Worm (Caenorhabditis elegans): ENCODE results near the gene amx-3.

Gene amx-3

ce11 chrV:20903167-20904093 lies at the start of gene amx-3:
Gene amx-3, minus strand, starts transcription at chrV:20903714.
- peak; percentile 23 for TF ChIP-seq nhr-48 (tag; optimal IDR thresholded peaks at IDR 0.05)
- TF ChIP-seq T26A8.4 (GFP tag; IDR thresholded peaks at IDR 0.05): no peak
- peak in 1 of 2 experiments; percentile 16 for TF ChIP-seq mdl-1 (tag; optimal IDR thresholded peaks at IDR 0.05)
- peak; percentile 56 for TF ChIP-seq dve-1 (tag; optimal IDR thresholded peaks at IDR 0.05; ENCODE audit: insufficient read depth)
- peak; percentile 44 for TF ChIP-seq nhr-77 (tag; optimal IDR thresholded peaks at IDR 0.05)
- TF ChIP-seq mep-1 (tag; optimal IDR thresholded peaks at IDR 0.05): no peak
- TF ChIP-seq ceh-28 (tag; optimal IDR thresholded peaks at IDR 0.05): no peak
- no peak for TF ChIP-seq daf-12 (tag; optimal IDR thresholded peaks at IDR 0.05)
- TF ChIP-seq pqm-1 (tag; optimal IDR thresholded peaks at IDR 0.05): peak; percentile 80
- peak; percentile 35; the same call in 1 of the 2 replicates for TF ChIP-seq dmd-6 (GFP tag; IDR thresholded peaks at IDR 0.05)
- peak; percentile 31 for TF ChIP-seq hlh-30 (tag; optimal IDR thresholded peaks at IDR 0.05; ENCODE audit: insufficient read depth)
- peak in 1 of 2 experiments; percentile 69 for TF ChIP-seq hif-1 (tag; optimal IDR thresholded peaks at IDR 0.05)
- no peak for TF ChIP-seq ZK337.2 (GFP tag; IDR thresholded peaks at IDR 0.05)
- TF ChIP-seq daf-16 (GFP tag; optimal IDR thresholded peaks at IDR 0.05): peak in 1 of 2 experiments; percentile 16
- TF ChIP-seq daf-16 (tag; optimal IDR thresholded peaks at IDR 0.05): peak; percentile 94
- TF ChIP-seq nhr-28 (tag; optimal IDR thresholded peaks at IDR 0.05): peak; percentile 12
- TF ChIP-seq hlh-11 (tag; optimal IDR thresholded peaks at IDR 0.05): peak; percentile 25

- TF ChIP-seq unc-130 (GFP tag; optimal IDR thresholded peaks at IDR 0.05): no peak
- no peak for TF ChIP-seq gei-8 (GFP tag; optimal IDR thresholded peaks at IDR 0.05)
These were observed 16.9 kb upstream of the amx-3 start for ce11 chrV:20920390-20920789.

- TF ChIP-seq nhr-10 (tag; optimal IDR thresholded peaks at IDR 0.05) (no peak), egl-27 (tag; optimal IDR thresholded peaks at IDR 0.05) (no peak), mep-1 (tag; optimal IDR thresholded peaks at IDR 0.05) (no peak), lir-3 (tag; optimal IDR thresholded peaks at IDR 0.05) (no peak), aha-1 (tag) (peak; percentile 24), daf-19 (GFP tag; conservative IDR thresholded peaks at IDR 0.05) (no peak), ztf-7 (tag; optimal IDR thresholded peaks at IDR 0.05) (no peak), zfp-2 (tag; optimal IDR thresholded peaks at IDR 0.05) (no peak), nhr-76 (tag; optimal IDR thresholded peaks at IDR 0.05) (no peak)
These were observed 11.7 kb upstream of the amx-3 start, which contains the start of gene pbo-5 for ce11 chrV:20915186-20915585. Gene pbo-5, plus strand, starts transcription at chrV:20915486.

ce11 chrV:20910167-20910566 lies 6.7 kb upstream of the amx-3 start, which contains the start of gene ttll-9:
Gene ttll-9, plus strand, starts transcription at chrV:20910467.
- no peak for TF ChIP-seq daf-8 (GFP tag; IDR thresholded peaks at IDR 0.05)
- TF ChIP-seq ZK337.2 (GFP tag; IDR thresholded peaks at IDR 0.05): no peak
- no peak for TF ChIP-seq nhr-111 (GFP tag; optimal IDR thresholded peaks at IDR 0.05)
- no peak for TF ChIP-seq dve-1 (tag; optimal IDR thresholded peaks at IDR 0.05; ENCODE audit: insufficient read depth)
- TF ChIP-seq dmd-9 (GFP tag; IDR thresholded peaks at IDR 0.05): no peak
- TF ChIP-seq lim-7 (GFP tag; IDR thresholded peaks at IDR 0.05): no peak
- TF ChIP-seq hif-1 (tag; optimal IDR thresholded peaks at IDR 0.05): no peak
- no peak for TF ChIP-seq nhr-77 (tag; optimal IDR thresholded peaks at IDR 0.05)
- no peak for TF ChIP-seq dmd-8 (GFP tag; IDR thresholded peaks at IDR 0.05)
- TF ChIP-seq unc-130 (GFP tag; optimal IDR thresholded peaks at IDR 0.05): no peak
- TF ChIP-seq ztf-7 (tag; optimal IDR thresholded peaks at IDR 0.05): no peak

ce11 chrV:20909761-20910160 lies 6.2 kb upstream of the amx-3 start:
- 0 out of 2 replicates have a peak, but pooled peaks have one; percentile 10 for TF ChIP-seq php-3 (GFP tag; IDR thresholded peaks at IDR 0.05)
- TF ChIP-seq unc-130 (GFP tag; optimal IDR thresholded peaks at IDR 0.05): no peak
- TF ChIP-seq ZK337.2 (GFP tag; IDR thresholded peaks at IDR 0.05): no peak
- TF ChIP-seq F26F4.8 (GFP tag; conservative IDR thresholded peaks at IDR 0.05): no peak
- no peak for TF ChIP-seq aha-1 (tag)
- TF ChIP-seq ceh-32 (tag; optimal IDR thresholded peaks at IDR 0.05; ENCODE audit: poor library complexity): no peak
- TF ChIP-seq nhr-48 (tag; optimal IDR thresholded peaks at IDR 0.05): peak; percentile 28
- no peak for TF ChIP-seq lir-3 (tag; optimal IDR thresholded peaks at IDR 0.05)
- TF ChIP-seq hlh-11 (tag; optimal IDR thresholded peaks at IDR 0.05): peak; percentile 57
- no peak for TF ChIP-seq daf-16 (GFP tag; optimal IDR thresholded peaks at IDR 0.05)
- peak; percentile 62 for TF ChIP-seq daf-16 (tag; optimal IDR thresholded peaks at IDR 0.05)
- no peak for TF ChIP-seq lin-39 (tag; optimal IDR thresholded peaks at IDR 0.05)
- peak; percentile 83 for TF ChIP-seq dmd-6 (GFP tag; IDR thresholded peaks at IDR 0.05)
- TF ChIP-seq tra-1 (GFP tag; IDR thresholded peaks at IDR 0.05): 0 out of 2 replicates have a peak, but pooled peaks have one; percentile 13
- TF ChIP-seq Y105C5A.15 (GFP tag; IDR thresholded peaks at IDR 0.05): no peak

Measured in whole organism, L4 larva.